Fruit fly (Drosophila melanogaster): ENCODE results near the gene Ptth.

DNA sequence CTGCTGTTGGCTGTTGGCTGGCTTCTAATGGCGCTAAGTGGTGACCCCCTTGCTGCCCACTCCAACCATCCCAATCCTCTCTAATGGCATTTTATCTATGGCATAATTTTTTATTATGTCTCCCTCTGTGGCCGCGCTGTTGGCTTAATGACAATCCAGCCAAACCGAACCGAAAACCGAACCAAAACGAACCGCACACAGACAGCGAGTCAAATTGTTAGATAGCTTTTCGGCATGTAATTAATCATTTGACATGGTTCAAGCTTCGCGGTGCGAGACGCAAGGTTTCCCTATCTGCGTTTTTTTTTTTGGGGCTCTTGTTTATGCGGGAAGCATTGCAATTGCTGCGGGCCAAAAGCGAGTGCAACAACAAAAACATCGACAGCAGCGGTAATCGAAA is 49.0 kb downstream of the Ptth start:
- TF ChIP-seq CG14711 (tag; optimal IDR thresholded peaks at IDR 0.05) (no peak), Clk (GFP tag; optimal IDR thresholded peaks at IDR 0.05) (no peak)

All from whole organism, adult.